Fruit fly (Drosophila melanogaster) whole organism, prepupa: ENCODE results near the gene mei-218.

Experiments
- Blimp-1 ChIP-seq: fragments of 200-800 bp; sonication (Bioruptor generic); optimal IDR thresholded peaks from 3 replicates; lab custom pipeline; 2017; ENCODE audit warnings: missing biosample characterization, missing genetic modification characterization, mild to moderate bottlenecking, moderate library complexity, missing genetic modification reagents
- CG10631 ChIP-seq: fragments of 200-800 bp; sonication (Bioruptor generic); optimal IDR thresholded peaks from 2 replicates; lab custom pipeline; 2016; ENCODE audit warnings: missing biosample characterization, missing genetic modification characterization
- CG11294 ChIP-seq: fragments of 200-800 bp; sonication (Bioruptor generic); IDR thresholded peaks from 2 replicates; pipeline ENCODE4 v1.3.6; 2022; ENCODE audit warnings: missing biosample characterization, missing genetic modification characterization
- CG11902 ChIP-seq: fragments of 200-800 bp; sonication (Bioruptor generic); optimal IDR thresholded peaks from 3 replicates; lab custom pipeline; 2016; ENCODE audit warnings: missing biosample characterization, missing genetic modification characterization
- CG15336 ChIP-seq: fragments of 200-800 bp; sonication (Bioruptor generic); IDR thresholded peaks from 2 replicates; pipeline ENCODE4 v1.3.6; 2022; ENCODE audit warnings: missing biosample characterization, missing genetic modification characterization
- CG1621 ChIP-seq: fragments of 200-800 bp; sonication (Bioruptor generic); optimal IDR thresholded peaks from 3 replicates; lab custom pipeline; 2018; ENCODE audit warnings: missing biosample characterization, mild to moderate bottlenecking, missing genetic modification characterization
- CG3032 ChIP-seq: fragments of 200-800 bp; optimal IDR thresholded peaks from 2 replicates; lab custom pipeline; 2019; ENCODE audit warnings: missing biosample characterization, mild to moderate bottlenecking, missing genetic modification characterization, moderate library complexity
- CG31627 ChIP-seq: fragments of 200-800 bp; sonication (Bioruptor generic); optimal IDR thresholded peaks from 3 replicates; lab custom pipeline; 2016; ENCODE audit warnings: missing biosample characterization, missing genetic modification characterization
- CG32006 ChIP-seq: fragments of 200-800 bp; sonication (Bioruptor generic); optimal IDR thresholded peaks from 3 replicates; lab custom pipeline; 2017; ENCODE audit warnings: missing biosample characterization, mild to moderate bottlenecking, missing genetic modification characterization
- CG34406 ChIP-seq: fragments of 200-800 bp; sonication (Bioruptor generic); optimal IDR thresholded peaks from 3 replicates; lab custom pipeline; 2016; ENCODE audit warnings: missing biosample characterization, missing genetic modification characterization
- CG3919 ChIP-seq: fragments of 200-800 bp; sonication (Bioruptor generic); optimal IDR thresholded peaks from 3 replicates; lab custom pipeline; 2016; ENCODE audit warnings: missing biosample characterization, missing genetic modification characterization
- CG4318 ChIP-seq: fragments of 200-800 bp; sonication (Bioruptor generic); optimal IDR thresholded peaks from 3 replicates; lab custom pipeline; 2017; ENCODE audit warnings: missing biosample characterization, mild to moderate bottlenecking, missing genetic modification characterization
- CG6276 ChIP-seq: fragments of 200-800 bp; sonication (Bioruptor generic); optimal IDR thresholded peaks from 2 replicates; lab custom pipeline; 2017; ENCODE audit warnings: missing biosample characterization, mild to moderate bottlenecking, missing genetic modification characterization
- CG6792 ChIP-seq: fragments of 200-800 bp; sonication (Bioruptor generic); optimal IDR thresholded peaks from 3 replicates; lab custom pipeline; 2016; ENCODE audit warnings: missing biosample characterization, missing genetic modification characterization
- CG6808 ChIP-seq: fragments of 200-800 bp; sonication (Bioruptor generic); optimal IDR thresholded peaks from 3 replicates; lab custom pipeline; 2017; ENCODE audit warnings: missing biosample characterization, missing genetic modification characterization, mild to moderate bottlenecking, moderate library complexity, missing genetic modification reagents
- CG6854 ChIP-seq: fragments of 200-800 bp; sonication (Bioruptor generic); optimal IDR thresholded peaks from 2 replicates; lab custom pipeline; 2017; ENCODE audit warnings: missing biosample characterization, mild to moderate bottlenecking, missing genetic modification characterization
- CG8119 ChIP-seq: fragments of 200-800 bp; sonication (Bioruptor generic); IDR thresholded peaks from 3 replicates; pipeline ENCODE4 v1.3.6; 2022; ENCODE audit warnings: missing biosample characterization, missing genetic modification characterization
- CG8319 ChIP-seq: fragments of 200-800 bp; sonication (Bioruptor generic); optimal IDR thresholded peaks from 3 replicates; lab custom pipeline; 2016; ENCODE audit warnings: missing biosample characterization, missing genetic modification characterization
- CG8632 ChIP-seq: fragments of 200-800 bp; sonication (Bioruptor generic); optimal IDR thresholded peaks from 3 replicates; lab custom pipeline; 2016; ENCODE audit warnings: missing biosample characterization, missing genetic modification characterization
- CG9139 ChIP-seq: fragments of 200-800 bp; sonication (Bioruptor generic); optimal IDR thresholded peaks from 3 replicates; lab custom pipeline; 2017; ENCODE audit warnings: missing biosample characterization, mild to moderate bottlenecking, missing genetic modification characterization
- Eip75B ChIP-seq: fragments of 200-800 bp; sonication (Bioruptor generic); optimal IDR thresholded peaks from 3 replicates; lab custom pipeline; 2016; ENCODE audit warnings: missing biosample characterization, missing genetic modification characterization
- Eip93F ChIP-seq: fragments of 200-800 bp; sonication (Bioruptor generic); optimal IDR thresholded peaks from 2 replicates; lab custom pipeline; 2016; ENCODE audit warnings: missing biosample characterization, mild to moderate bottlenecking, missing genetic modification characterization
- Ets21C ChIP-seq: fragments of 200-800 bp; sonication (Bioruptor generic); optimal IDR thresholded peaks from 3 replicates; lab custom pipeline; 2016; ENCODE audit warnings: missing biosample characterization, missing genetic modification characterization
- Ets96B ChIP-seq: fragments of 200-800 bp; optimal IDR thresholded peaks from 2 replicates; lab custom pipeline; 2019; ENCODE audit warnings: missing biosample characterization, mild to moderate bottlenecking, missing genetic modification characterization, moderate library complexity
- Gug ChIP-seq: fragments of 200-800 bp; sonication (Bioruptor generic); IDR thresholded peaks from 2 replicates; pipeline ENCODE4 v1.3.6; 2022; ENCODE audit warnings: missing biosample characterization, missing genetic modification characterization
- Hr39 ChIP-seq: fragments of 200-800 bp; sonication (Bioruptor generic); optimal IDR thresholded peaks from 2 replicates; lab custom pipeline; 2016; ENCODE audit warnings: missing biosample characterization, missing genetic modification characterization
- Lpt ChIP-seq: fragments of 200-800 bp; sonication (Bioruptor generic); optimal IDR thresholded peaks from 3 replicates; lab custom pipeline; 2016; ENCODE audit warnings: missing biosample characterization, missing genetic modification characterization
- OdsH ChIP-seq: fragments of 200-800 bp; sonication (Bioruptor generic); optimal IDR thresholded peaks from 3 replicates; lab custom pipeline; 2016; ENCODE audit warnings: missing biosample characterization, missing genetic modification characterization
- Smox ChIP-seq: fragments of 200-800 bp; sonication (Bioruptor generic); optimal IDR thresholded peaks from 3 replicates; lab custom pipeline; 2016; ENCODE audit warnings: missing biosample characterization, missing genetic modification characterization
- Sox102F ChIP-seq: fragments of 200-800 bp; sonication (Bioruptor generic); optimal IDR thresholded peaks from 2 replicates; lab custom pipeline; 2016; ENCODE audit warnings: missing biosample characterization, mild to moderate bottlenecking, missing genetic modification characterization
- Sox14 ChIP-seq: fragments of 200-800 bp; sonication (Bioruptor generic); optimal IDR thresholded peaks from 3 replicates; lab custom pipeline; 2016; ENCODE audit warnings: missing biosample characterization, missing genetic modification characterization
- Sox15 ChIP-seq: fragments of 200-800 bp; sonication (Bioruptor generic); optimal IDR thresholded peaks from 3 replicates; lab custom pipeline; 2016; ENCODE audit warnings: missing biosample characterization, missing genetic modification characterization
- achi ChIP-seq: fragments of 200-800 bp; sonication (Bioruptor generic); optimal IDR thresholded peaks from 3 replicates; lab custom pipeline; 2016; ENCODE audit warnings: missing biosample characterization, missing genetic modification characterization
- acj6 ChIP-seq: fragments of 200-800 bp; sonication (Bioruptor generic); optimal IDR thresholded peaks from 3 replicates; lab custom pipeline; 2016; ENCODE audit warnings: missing biosample characterization, missing genetic modification characterization
- cyc ChIP-seq: fragments of 200-800 bp; sonication (Bioruptor generic); optimal IDR thresholded peaks from 3 replicates; lab custom pipeline; 2016; ENCODE audit warnings: missing biosample characterization, missing genetic modification characterization
- dac ChIP-seq: fragments of 200-800 bp; sonication (Bioruptor generic); optimal IDR thresholded peaks from 2 replicates; lab custom pipeline; 2017; ENCODE audit warnings: missing biosample characterization, mild to moderate bottlenecking, missing genetic modification characterization
- esn ChIP-seq: fragments of 200-800 bp; sonication (Bioruptor generic); optimal IDR thresholded peaks from 2 replicates; lab custom pipeline; 2016; ENCODE audit warnings: missing biosample characterization, mild to moderate bottlenecking, missing genetic modification characterization, moderate library complexity
- fd59A ChIP-seq: fragments of 200-800 bp; sonication (Bioruptor generic); optimal IDR thresholded peaks from 2 replicates; lab custom pipeline; 2017; ENCODE audit warnings: missing biosample characterization, mild to moderate bottlenecking, missing genetic modification characterization, missing genetic modification reagents
- fkh ChIP-seq: fragments of 200-800 bp; sonication (Bioruptor generic); optimal IDR thresholded peaks from 3 replicates; lab custom pipeline; 2017; ENCODE audit warnings: missing biosample characterization, mild to moderate bottlenecking, missing genetic modification characterization, moderate library complexity
- lz ChIP-seq: fragments of 200-800 bp; sonication (Bioruptor generic); optimal IDR thresholded peaks from 3 replicates; lab custom pipeline; 2016; ENCODE audit warnings: missing biosample characterization, missing genetic modification characterization
- net ChIP-seq: fragments of 200-800 bp; sonication (Bioruptor generic); optimal IDR thresholded peaks from 3 replicates; lab custom pipeline; 2016; ENCODE audit warnings: missing biosample characterization, missing genetic modification characterization
- pdm3 ChIP-seq: fragments of 200-800 bp; sonication (Bioruptor generic); optimal IDR thresholded peaks from 3 replicates; lab custom pipeline; 2016; ENCODE audit warnings: missing biosample characterization, missing genetic modification characterization
- spab ChIP-seq: fragments of 200-800 bp; sonication (Bioruptor generic); optimal IDR thresholded peaks from 2 replicates; lab custom pipeline; 2017; ENCODE audit warnings: missing biosample characterization, mild to moderate bottlenecking, missing genetic modification characterization, missing genetic modification reagents
- svp ChIP-seq: fragments of 200-800 bp; sonication (Bioruptor generic); peaks from one replicate; lab custom pipeline; 2016; ENCODE audit warnings: missing biosample characterization, missing genetic modification characterization
- topi ChIP-seq: fragments of 200-800 bp; sonication (Bioruptor generic); optimal IDR thresholded peaks from 3 replicates; lab custom pipeline; 2016; ENCODE audit warnings: missing biosample characterization, missing genetic modification characterization
- vri ChIP-seq: fragments of 200-800 bp; sonication (Bioruptor generic); optimal IDR thresholded peaks from 3 replicates; lab custom pipeline; 2016; ENCODE audit warnings: missing biosample characterization, mild to moderate bottlenecking, missing genetic modification characterization

The mei-218 gene

dm6 chrX:17142940-17143534 is at the start of gene mei-218, which contains the start of gene mei-217:
Gene mei-218, minus strand, starts transcription at chrX:17142990.
Gene mei-217, minus strand, starts transcription at chrX:17142990.
- TF ChIP-seq esn (GFP tag; lab: Kevin White, UChicago) (peak; percentile 35), CG1621 (tag; lab: Kevin White, UChicago) (no peak)

- TF ChIP-seq pdm3 (GFP tag; lab: Kevin White, UChicago), result no peak
- no peak for TF ChIP-seq fkh (GFP tag; lab: Kevin White, UChicago)
- TF ChIP-seq Ets21C (GFP tag; lab: Kevin White, UChicago), result no peak
- TF ChIP-seq svp (GFP tag; lab: Kevin White, UChicago), result peak; percentile 63
- TF ChIP-seq acj6 (GFP tag; lab: Kevin White, UChicago), result no peak
- no peak for TF ChIP-seq CG9139 (GFP tag; lab: Kevin White, UChicago)
- TF ChIP-seq, all 60 proteins: peak for 1
Observed at dm6 chrX:17188167-17188566, 45.4 kb upstream of the mei-218 start.

- TF ChIP-seq Blimp-1 (GFP tag; lab: Kevin White, UChicago) (no peak), CG6808 (GFP tag; lab: Kevin White, UChicago) (no peak), CG15336 (GFP tag; lab: Robert Waterston, UW) (peak; percentile 63), CG8119 (GFP tag; lab: Robert Waterston, UW) (peak; percentile 66), cyc (GFP tag; lab: Kevin White, UChicago) (no peak), CG3032 (tag; lab: Kevin White, UChicago) (no peak), Eip75B (GFP tag; lab: Kevin White, UChicago) (no peak), spab (GFP tag; lab: Kevin White, UChicago) (no peak), Sox102F (peak; percentile 20), svp (GFP tag; lab: Kevin White, UChicago) (peak; percentile 38), CG10631 (GFP tag; lab: Kevin White, UChicago) (no peak), CG32006 (peak; percentile 54), Sox15 (GFP tag; lab: Kevin White, UChicago) (peak; percentile 32), vri (GFP tag; lab: Kevin White, UChicago) (no peak), Hr39 (GFP tag; lab: Kevin White, UChicago) (no peak), Smox (GFP tag; lab: Kevin White, UChicago) (peak; percentile 29), Sox14 (peak; percentile 19), esn (GFP tag; lab: Kevin White, UChicago) (peak; percentile 53), CG8632 (GFP tag; lab: Kevin White, UChicago) (peak; percentile 52), fd59A (GFP tag; lab: Kevin White, UChicago) (no peak), achi (GFP tag; lab: Kevin White, UChicago) (peak; percentile 55), topi (GFP tag; lab: Kevin White, UChicago) (peak; percentile 41), CG6854 (GFP tag; lab: Kevin White, UChicago) (no peak), OdsH (peak; percentile 62), CG11294 (no peak), CG6276 (GFP tag; lab: Kevin White, UChicago) (peak; percentile 30), dac (GFP tag; lab: Kevin White, UChicago) (no peak), CG31627 (GFP tag; lab: Kevin White, UChicago) (no peak), CG3919 (GFP tag; lab: Kevin White, UChicago) (peak; percentile 46), acj6 (GFP tag; lab: Kevin White, UChicago) (peak; percentile 53), CG6792 (GFP tag; lab: Kevin White, UChicago) (peak; percentile 41), Eip93F (no peak), Lpt (GFP tag; lab: Kevin White, UChicago) (no peak), Gug (GFP tag; lab: Robert Waterston, UW) (0 out of 2 replicates have a peak, but pooled peaks have one; percentile 12), CG11902 (GFP tag; lab: Kevin White, UChicago) (peak; percentile 20), Ets96B (tag; lab: Kevin White, UChicago) (no peak), Ets21C (GFP tag; lab: Kevin White, UChicago) (no peak), CG1621 (tag; lab: Kevin White, UChicago) (no peak), CG8319 (GFP tag; lab: Kevin White, UChicago) (peak; percentile 42), net (GFP tag; lab: Kevin White, UChicago) (peak; percentile 48), CG4318 (GFP tag; lab: Kevin White, UChicago) (peak; percentile 2), pdm3 (GFP tag; lab: Kevin White, UChicago) (peak; percentile 35), CG34406 (GFP tag; lab: Kevin White, UChicago) (peak; percentile 58), lz (GFP tag; lab: Kevin White, UChicago) (peak; percentile 2), CG9139 (GFP tag; lab: Kevin White, UChicago) (no peak)
Observed at dm6 chrX:17187495-17187894, 44.7 kb upstream of the mei-218 start.
